Worm (Caenorhabditis elegans) whole organism, young adult: ENCODE measurements around the gene W01B6.8.

ENCODE experiments used
- Y53F4B.3 ChIP-seq: fragments of 200-800 bp; sonication (Bioruptor generic); IDR thresholded peaks from 2 replicates; pipeline ENCODE4 v1.3.6; 2022; ENCODE audit warnings: missing genetic modification reagents, missing genetic modification characterization, missing compliant biosample characterization
- Y53G8AR.9 ChIP-seq: fragments of 200-800 bp; sonication (Bioruptor generic); conservative IDR thresholded peaks from 2 replicates; pipeline ENCODE4 v1.3.6; 2022; ENCODE audit warnings: missing genetic modification reagents, missing genetic modification characterization, missing compliant biosample characterization
- cebp-1 ChIP-seq, 2 experiments: fragments of 200-800 bp in 1 of 2; sonication (Bioruptor generic) in 1 of 2; sonication (generic microtip) in 1 of 2; IDR thresholded peaks in 1 of 2; optimal IDR thresholded peaks in 1 of 2; 2 replicates each; pipeline versions ENCODE4 v1.3.6 to Lab custom; 2017 to 2022; ENCODE audit warnings: missing compliant biosample characterization in 2 of 2, missing genetic modification characterization in 2 of 2, mild to moderate bottlenecking in 1 of 2, missing genetic modification reagents in 1 of 2, moderate library complexity in 1 of 2
- hlh-26 ChIP-seq: fragments of 200-800 bp; sonication (Bioruptor generic); conservative IDR thresholded peaks from 2 replicates; pipeline ENCODE4 v1.3.6; 2022; ENCODE audit warnings: missing genetic modification reagents, missing genetic modification characterization, missing compliant biosample characterization
- lsy-27 ChIP-seq: sonication (generic microtip); optimal IDR thresholded peaks from 2 replicates; lab custom pipeline; 2017; ENCODE audit warnings: missing genetic modification characterization, mild to moderate bottlenecking, missing compliant biosample characterization, antibody characterized with exemption, missing genotype, borderline replicate concordance; ENCODE audit not compliant: insufficient read depth
- madf-6 ChIP-seq: fragments of 200-800 bp; sonication (Bioruptor generic); IDR thresholded peaks from 2 replicates; pipeline ENCODE4 v1.3.6; 2022; ENCODE audit warnings: missing genetic modification reagents, missing genetic modification characterization, missing compliant biosample characterization
- pbrm-1 ChIP-seq: fragments of 200-800 bp; sonication (Bioruptor generic); IDR thresholded peaks from 2 replicates; pipeline ENCODE4 v1.3.6; 2022; ENCODE audit warnings: missing genetic modification reagents, missing genetic modification characterization, missing compliant biosample characterization
- pha-4 ChIP-seq: fragments of 150-350 bp; sonication (generic microtip); optimal IDR thresholded peaks from 2 replicates; lab custom pipeline; 2014; ENCODE audit warnings: missing biosample characterization, missing genetic modification reagents, missing genetic modification characterization
- zfh-2 ChIP-seq: fragments of 200-800 bp; sonication (Bioruptor generic); conservative IDR thresholded peaks from 2 replicates; pipeline ENCODE4 v1.3.6; 2022; ENCODE audit warnings: missing genetic modification reagents, missing genetic modification characterization, missing compliant biosample characterization

DNA sequence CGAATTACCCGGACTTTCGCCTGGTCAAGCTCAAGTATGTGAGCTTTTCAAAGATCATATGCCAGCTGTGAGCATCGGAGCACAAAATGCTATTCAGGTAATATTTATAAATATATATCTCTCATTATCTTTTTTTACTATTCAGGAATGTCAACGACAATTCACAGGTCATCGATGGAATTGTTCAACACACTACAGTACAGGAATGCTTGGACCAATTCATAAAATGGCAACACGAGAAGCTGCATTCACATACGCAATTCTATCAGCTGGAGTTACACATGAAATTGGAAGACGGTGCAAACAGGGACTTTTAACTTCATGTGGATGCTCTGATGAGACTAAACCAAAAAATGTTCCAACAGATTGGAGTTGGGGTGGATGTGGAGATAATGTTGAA lies 15.9 kb downstream of the W01B6.8 start:
- no peak for TF ChIP-seq zfh-2
- no peak for TF ChIP-seq pha-4
- no peak for TF ChIP-seq cebp-1 (GFP tag; IDR thresholded peaks at IDR 0.05; lab: Robert Waterston, UW)
- no peak for TF ChIP-seq cebp-1 (tag; optimal IDR thresholded peaks at IDR 0.05; lab: Kevin White, UChicago)
- no peak for TF ChIP-seq hlh-26 (GFP tag; lab: Robert Waterston, UW)
- no peak for TF ChIP-seq Y53G8AR.9 (GFP tag; lab: Robert Waterston, UW)
- TF ChIP-seq lsy-27: no peak
- no peak for TF ChIP-seq pbrm-1 (GFP tag; lab: Robert Waterston, UW)
- no peak for TF ChIP-seq Y53F4B.3 (GFP tag; lab: Robert Waterston, UW)
- no peak for TF ChIP-seq madf-6 (GFP tag; lab: Robert Waterston, UW)
